Fruit fly (Drosophila melanogaster) whole organism: Measurements from ENCODE around the gene CG7920.

Experiments
- CG8478 ChIP-seq: fragments of >200 bp; optimal IDR thresholded peaks from 2 replicates; lab custom pipeline; 2018; ENCODE audit warnings: inconsistent platforms
- Dll ChIP-seq: fragments of >200 bp; optimal IDR thresholded peaks from 2 replicates; lab custom pipeline; 2017
- EcR ChIP-seq, 2 experiments: fragments of >200 bp; optimal IDR thresholded peaks; 2 replicates each; lab custom pipeline; 2017; ENCODE audit warnings: missing biosample characterization in 2 of 2, missing genetic modification characterization in 2 of 2, missing genetic modification reagents in 2 of 2
- pan ChIP-seq: fragments of >200 bp; optimal IDR thresholded peaks from 2 replicates; lab custom pipeline; 2017
- psq ChIP-seq: fragments of >200 bp; optimal IDR thresholded peaks from 2 replicates; lab custom pipeline; 2017
- usp ChIP-seq: fragments of >200 bp; optimal IDR thresholded peaks from 2 replicates; lab custom pipeline; 2017; ENCODE audit warnings: missing biosample characterization, missing genetic modification characterization, mixed read lengths

CG7920 gene

DNA sequence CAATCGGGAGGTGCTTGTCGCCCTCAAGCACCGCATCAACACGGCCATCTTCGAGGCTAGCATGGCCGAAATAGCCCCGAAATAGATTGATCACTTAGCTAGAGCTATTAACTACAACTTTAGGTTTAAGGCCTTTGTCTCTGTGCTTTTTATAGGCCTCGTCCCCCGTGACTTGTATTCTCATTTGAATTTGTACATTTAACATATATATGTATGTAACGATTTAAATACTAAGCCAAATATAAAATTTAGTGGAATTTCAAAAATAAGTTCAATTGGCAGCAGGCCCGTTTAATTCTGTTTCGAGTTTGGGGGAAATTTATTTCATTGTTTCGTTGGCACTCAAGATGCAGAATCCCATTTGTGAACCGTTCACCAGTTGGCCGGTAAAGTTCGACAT, 15.6 kb downstream of the CG7920 start, which contains the start of gene CG34298:
Gene CG34298, plus strand, starts transcription at position 301 of the 400 bp plus-strand sequence.
- TF ChIP-seq psq: no peak
- TF ChIP-seq Dll: no peak
- TF ChIP-seq EcR (GFP tag; optimal IDR thresholded peaks at IDR 0.05; lab: Kevin White, UChicago): no peak
- TF ChIP-seq usp: no peak
- TF ChIP-seq pan (lab: Kevin White, UChicago): no peak
- TF ChIP-seq CG8478 (lab: Kevin White, UChicago): no peak

DNA sequence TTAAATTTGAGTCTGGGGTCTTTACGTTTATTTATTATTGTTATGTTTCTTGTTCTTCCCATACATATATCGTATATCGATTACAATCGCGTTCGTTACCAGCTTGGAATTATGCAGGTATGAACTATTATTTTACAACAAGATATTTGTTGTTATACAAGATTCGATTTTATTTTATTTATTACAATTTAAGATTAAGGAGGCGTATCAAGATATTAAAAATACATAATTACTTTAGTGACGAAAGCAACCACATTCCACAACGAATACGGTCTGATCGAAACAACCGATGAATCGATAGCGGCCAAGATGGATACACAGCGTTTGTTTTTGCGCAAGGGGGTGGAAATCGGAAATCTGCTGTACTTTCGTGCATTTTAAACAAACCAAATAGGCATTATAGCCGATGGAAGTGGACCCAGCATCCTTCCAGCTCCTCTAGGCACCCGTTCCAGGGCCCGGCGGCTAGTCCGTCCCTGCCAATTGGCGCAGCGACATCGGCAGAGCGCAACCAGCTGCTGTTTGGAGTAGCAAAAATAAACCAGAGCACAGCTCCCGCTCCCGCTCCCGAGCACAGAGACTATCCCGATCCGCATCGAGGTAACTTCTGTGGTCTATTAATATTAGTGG, 17.4 kb downstream of the CG7920 start, which contains the start of the genes CG15525 and CG11504:
Gene CG15525, minus strand, starts transcription at position 70 of the 630 bp plus-strand sequence.
Gene CG11504, plus strand, starts transcription at position 294 of the 630 bp plus-strand sequence.
- TF ChIP-seq usp: no peak
- TF ChIP-seq EcR (GFP tag; optimal IDR thresholded peaks at IDR 0.05; lab: Kevin White, UChicago): no peak
- no peak for TF ChIP-seq psq
- no peak for TF ChIP-seq Dll
- no peak for TF ChIP-seq CG8478 (lab: Kevin White, UChicago)

- no peak for TF ChIP-seq CG8478 (lab: Kevin White, UChicago)
- no peak for TF ChIP-seq psq
- TF ChIP-seq usp: no peak
- no peak for TF ChIP-seq EcR (GFP tag; optimal IDR thresholded peaks at IDR 0.05; lab: Kevin White, UChicago)
- no peak for TF ChIP-seq Dll
- no peak for TF ChIP-seq pan (lab: Kevin White, UChicago)
Measured at dm6 chr3R:29995035-29995434, 20.0 kb downstream of the CG7920 start, which contains the start of the genes CG7903 and Sas-6. Gene CG7903, minus strand, starts transcription at chr3R:29995231. Gene Sas-6, plus strand, starts transcription at chr3R:29995357.

DNA sequence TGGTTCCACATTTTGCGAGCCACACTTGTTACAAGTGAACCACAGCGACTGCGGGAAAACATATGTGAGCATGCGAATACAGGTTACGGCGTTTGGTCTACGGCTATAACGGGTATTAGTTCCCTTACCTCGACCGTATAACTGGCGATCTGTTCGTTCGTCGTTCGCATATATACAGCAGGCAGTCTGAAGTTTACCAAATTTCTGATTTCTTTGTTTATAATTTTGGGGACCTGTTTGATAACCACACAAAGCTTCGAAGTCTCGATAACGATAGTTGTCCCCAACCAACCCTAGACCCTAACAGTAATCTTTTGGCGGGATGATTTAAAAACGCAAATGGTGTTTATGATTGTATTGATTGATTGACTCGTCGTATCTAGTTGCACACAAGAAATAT, 21.9 kb downstream of the CG7920 start, which contains the start of gene Acph-1:
Gene Acph-1, minus strand, starts transcription at position 278 of the 400 bp plus-strand sequence.
- TF ChIP-seq psq (no peak), CG8478 (lab: Kevin White, UChicago) (no peak), pan (lab: Kevin White, UChicago) (no peak), Dll (no peak), usp (no peak), EcR (GFP tag; optimal IDR thresholded peaks at IDR 0.05; lab: Kevin White, UChicago) (no peak)

dm6 chr3R:29990681-29991080, 24.4 kb downstream of the CG7920 start:
- TF ChIP-seq psq (no peak), pan (lab: Kevin White, UChicago) (no peak), usp (no peak), CG8478 (lab: Kevin White, UChicago) (no peak), EcR (GFP tag; optimal IDR thresholded peaks at IDR 0.05; lab: Kevin White, UChicago) (no peak), Dll (no peak)

dm6 chr3R:29985219-29985618, 29.9 kb downstream of the CG7920 start:
- TF ChIP-seq usp: no peak
- no peak for TF ChIP-seq CG8478 (lab: Kevin White, UChicago)
- TF ChIP-seq Dll: no peak
- TF ChIP-seq psq: no peak
- TF ChIP-seq EcR (GFP tag; optimal IDR thresholded peaks at IDR 0.05; lab: Kevin White, UChicago): no peak
- TF ChIP-seq pan (lab: Kevin White, UChicago): no peak

DNA sequence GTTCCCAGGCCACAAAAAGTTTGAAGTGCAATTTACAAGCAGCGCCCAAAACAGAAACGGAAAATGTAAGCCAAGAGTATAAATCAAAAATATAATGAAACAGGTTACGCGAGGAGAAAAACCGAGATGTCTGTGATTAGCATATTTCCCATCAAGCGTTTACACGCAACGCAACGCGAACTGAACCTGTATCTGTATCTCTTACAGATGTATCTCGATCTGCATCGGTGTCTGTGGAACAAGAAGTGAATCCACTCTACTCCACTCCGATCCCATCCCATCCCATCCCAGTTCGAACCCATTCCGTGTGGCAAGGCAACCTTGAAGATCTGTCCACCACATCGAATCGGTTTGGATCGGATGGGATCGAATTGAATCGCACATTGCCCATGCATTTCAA, 31.2 kb downstream of the CG7920 start:
- TF ChIP-seq pan (lab: Kevin White, UChicago): no peak
- TF ChIP-seq Dll: no peak
- no peak for TF ChIP-seq EcR (GFP tag; optimal IDR thresholded peaks at IDR 0.05; lab: Kevin White, UChicago)
- TF ChIP-seq usp: no peak
- TF ChIP-seq psq: no peak
- TF ChIP-seq CG8478 (lab: Kevin White, UChicago): no peak

DNA sequence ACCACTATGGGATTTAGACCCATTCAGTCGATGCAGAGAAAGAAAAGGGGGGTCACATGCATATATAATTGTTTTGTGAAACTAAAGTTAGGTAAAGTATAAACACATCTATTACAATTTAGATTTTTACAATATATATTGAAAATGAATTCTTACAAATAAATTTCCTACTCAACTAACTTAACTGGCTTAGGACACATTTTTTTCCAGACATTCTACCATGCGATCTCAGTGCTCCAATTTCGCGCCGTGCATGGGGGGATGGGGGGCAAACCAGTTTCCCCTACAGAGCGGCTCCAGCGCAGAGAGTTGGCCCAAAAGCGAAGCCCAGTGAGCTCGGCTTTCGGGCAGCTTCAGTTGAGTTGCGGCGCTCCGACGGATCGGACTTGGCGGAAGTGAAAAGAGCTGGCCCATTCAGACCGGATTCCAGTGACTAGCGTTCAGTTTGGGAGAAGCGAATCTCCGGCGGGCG, 32.0 kb downstream of the CG7920 start, which contains the start of gene CG7896:
Gene CG7896, plus strand, starts transcription at position 354 of the 472 bp plus-strand sequence.
- TF ChIP-seq CG8478 (lab: Kevin White, UChicago) (no peak), Dll (no peak), psq (no peak), pan (lab: Kevin White, UChicago) (no peak), EcR (GFP tag; optimal IDR thresholded peaks at IDR 0.05; lab: Kevin White, UChicago) (no peak), usp (no peak)

- TF ChIP-seq pan (lab: Kevin White, UChicago) (no peak), usp (no peak), Dll (no peak), CG8478 (lab: Kevin White, UChicago) (no peak), psq (no peak), EcR (GFP tag; optimal IDR thresholded peaks at IDR 0.05; lab: Kevin White, UChicago) (no peak)
Measured at dm6 chr3R:29982027-29982426, 33.1 kb downstream of the CG7920 start.

DNA sequence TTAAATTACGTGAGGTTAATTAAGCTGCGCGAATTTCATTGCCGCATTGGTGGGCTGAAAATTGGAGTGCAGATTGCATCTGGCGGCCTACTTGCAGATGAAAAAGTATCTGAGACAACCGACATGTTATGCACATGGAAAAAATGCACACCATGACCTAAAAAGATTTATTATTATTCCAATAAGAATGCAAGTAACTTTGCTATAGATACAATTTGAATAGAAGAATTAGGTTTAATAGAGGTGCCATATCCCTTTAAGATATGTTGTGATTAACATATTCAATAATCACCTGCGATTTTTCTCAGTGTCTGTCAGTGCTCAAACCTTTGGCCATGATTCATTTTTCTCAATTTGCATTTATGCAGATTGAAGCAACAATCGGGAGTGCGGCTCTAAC, 33.6 kb downstream of the CG7920 start:
- no peak for TF ChIP-seq CG8478 (lab: Kevin White, UChicago)
- TF ChIP-seq psq: no peak
- no peak for TF ChIP-seq usp
- TF ChIP-seq pan (lab: Kevin White, UChicago): no peak
- no peak for TF ChIP-seq Dll
- no peak for TF ChIP-seq EcR (GFP tag; optimal IDR thresholded peaks at IDR 0.05; lab: Kevin White, UChicago)

DNA sequence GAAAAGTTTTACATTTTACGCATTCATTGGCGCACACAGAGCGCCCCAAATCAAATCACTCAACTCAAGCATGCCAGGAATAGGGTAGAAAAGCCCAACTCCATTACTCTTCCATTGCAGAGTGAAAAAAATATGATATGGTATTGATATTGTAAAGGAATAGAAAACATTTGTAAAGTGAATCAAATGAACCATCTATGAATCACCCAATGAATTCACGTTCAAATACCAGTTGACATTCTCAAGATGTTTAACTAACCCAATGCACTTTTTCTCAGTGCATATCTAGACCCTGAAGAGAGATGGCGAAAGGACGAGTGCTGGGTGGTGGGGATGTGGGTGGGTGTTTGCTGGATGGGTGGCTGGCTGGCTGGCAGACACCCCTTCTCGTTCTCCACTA, 36.5 kb downstream of the CG7920 start:
- TF ChIP-seq EcR (GFP tag; optimal IDR thresholded peaks at IDR 0.05; lab: Kevin White, UChicago): no peak
- no peak for TF ChIP-seq CG8478 (lab: Kevin White, UChicago)
- TF ChIP-seq pan (lab: Kevin White, UChicago): no peak
- TF ChIP-seq usp: no peak

dm6 chr3R:29969347-29969746, 45.7 kb downstream of the CG7920 start, which contains the start of gene TkR99D:
Gene TkR99D, minus strand, starts transcription at chr3R:29969447.
- no peak for TF ChIP-seq pan (lab: Kevin White, UChicago)
- TF ChIP-seq usp: no peak
- no peak for TF ChIP-seq psq
- no peak for TF ChIP-seq Dll
- TF ChIP-seq EcR (GFP tag; optimal IDR thresholded peaks at IDR 0.05; lab: Kevin White, UChicago): no peak
- no peak for TF ChIP-seq CG8478 (lab: Kevin White, UChicago)

DNA sequence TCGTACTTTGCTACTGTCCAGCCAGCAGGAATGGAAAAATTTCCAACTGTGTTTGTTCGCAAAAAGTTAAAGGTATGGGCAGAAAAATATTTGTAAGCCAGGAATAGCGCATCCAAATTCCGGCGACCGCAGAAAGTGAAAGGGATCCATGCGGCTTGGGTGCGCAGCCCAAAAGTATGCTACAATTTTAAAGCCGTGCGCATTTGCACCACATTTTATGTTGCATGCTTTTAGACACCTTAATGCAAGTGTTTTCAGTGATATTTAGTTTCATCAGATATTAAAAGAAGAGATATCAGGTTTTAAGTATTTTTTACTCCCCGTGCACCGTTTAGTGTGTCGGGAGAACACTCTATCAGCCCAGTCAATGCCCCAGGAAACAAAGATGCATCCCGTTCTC, 52.0 kb downstream of the CG7920 start:
- no peak for TF ChIP-seq CG8478 (lab: Kevin White, UChicago)
- TF ChIP-seq EcR (GFP tag; optimal IDR thresholded peaks at IDR 0.05; lab: Kevin White, UChicago): no peak
- no peak for TF ChIP-seq usp
- TF ChIP-seq Dll: no peak
- TF ChIP-seq psq: no peak
- TF ChIP-seq pan (lab: Kevin White, UChicago): no peak
